Worm (Caenorhabditis elegans) whole organism, L3 larva: ENCODE results near the gene tag-322.

Experiments used
- R02D3.7 ChIP-seq: fragments of 150-350 bp; optimal IDR thresholded peaks from 2 replicates; lab custom pipeline; 2014; ENCODE audit warnings: missing biosample characterization, missing genetic modification characterization
- ZK546.5 ChIP-seq: sonication (generic microtip); optimal IDR thresholded peaks from 2 replicates; lab custom pipeline; 2017; ENCODE audit warnings: missing biosample characterization, missing genetic modification characterization
- aly-2 ChIP-seq: fragments of 150-350 bp; optimal IDR thresholded peaks from 2 replicates; lab custom pipeline; 2014; ENCODE audit warnings: missing biosample characterization, missing genetic modification characterization
- ceh-16 ChIP-seq: sonication (generic microtip); optimal IDR thresholded peaks from 2 replicates; lab custom pipeline; 2017; ENCODE audit warnings: missing biosample characterization, missing genetic modification characterization
- ceh-28 ChIP-seq: fragments of 150-350 bp; optimal IDR thresholded peaks from 2 replicates; lab custom pipeline; 2014; ENCODE audit warnings: missing biosample characterization, missing genetic modification reagents, missing genetic modification characterization
- ceh-9 ChIP-seq: sonication (generic microtip); optimal IDR thresholded peaks from 2 replicates; lab custom pipeline; 2018; ENCODE audit warnings: missing biosample characterization, missing genetic modification characterization
- egl-27 ChIP-seq: sonication (generic microtip); optimal IDR thresholded peaks from 4 replicates; lab custom pipeline; 2017; ENCODE audit warnings: missing biosample characterization, missing genetic modification reagents, missing genetic modification characterization
- egl-5 ChIP-seq: fragments of 150-350 bp; optimal IDR thresholded peaks from 2 replicates; lab custom pipeline; 2017; ENCODE audit warnings: missing biosample characterization, missing genetic modification reagents, missing genetic modification characterization, inconsistent platforms
- elt-1 ChIP-seq: fragments of 150-350 bp; optimal IDR thresholded peaks from 2 replicates; lab custom pipeline; 2014; ENCODE audit warnings: missing biosample characterization, missing genetic modification characterization
- elt-2 ChIP-seq: sonication (generic microtip); optimal IDR thresholded peaks from 2 replicates; lab custom pipeline; 2016; ENCODE audit warnings: missing genetic modification reagents, mild to moderate bottlenecking, missing genetic modification characterization, missing compliant biosample characterization
- elt-3 ChIP-seq, 3 experiments: fragments of 150-350 bp in 1 of 3; sonication (generic microtip) in 2 of 3; optimal IDR thresholded peaks; 2 replicates in 2 of 3; 4 replicates in 1 of 3; lab custom pipeline; 2014 to 2017; ENCODE audit warnings: missing biosample characterization in 3 of 3, missing genetic modification characterization in 3 of 3
- eor-1 ChIP-seq, 2 experiments: fragments of 150-350 bp; optimal IDR thresholded peaks; 2 replicates each; lab custom pipeline; 2014 to 2018; ENCODE audit warnings: missing biosample characterization in 2 of 2, missing genetic modification characterization in 2 of 2
- fkh-10 ChIP-seq: sonication (generic microtip); optimal IDR thresholded peaks from 2 replicates; lab custom pipeline; 2017; ENCODE audit warnings: missing biosample characterization, missing genetic modification reagents, missing genetic modification characterization
- fkh-2 ChIP-seq: fragments of 150-350 bp; optimal IDR thresholded peaks from 2 replicates; lab custom pipeline; 2014; ENCODE audit warnings: missing biosample characterization, missing genetic modification reagents, missing genetic modification characterization
- hmg-11 ChIP-seq: sonication (generic microtip); optimal IDR thresholded peaks from 2 replicates; lab custom pipeline; 2016; ENCODE audit warnings: missing genetic modification characterization, missing compliant biosample characterization
- jun-1 ChIP-seq: fragments of 150-350 bp; optimal IDR thresholded peaks from 2 replicates; lab custom pipeline; 2014; ENCODE audit warnings: missing biosample characterization, missing genetic modification reagents, missing genetic modification characterization
- lin-15B ChIP-seq: fragments of 150-350 bp; optimal IDR thresholded peaks from 2 replicates; lab custom pipeline; 2014; ENCODE audit warnings: missing biosample characterization, missing genetic modification characterization
- lin-39 ChIP-seq: fragments of 150-350 bp; optimal IDR thresholded peaks from 2 replicates; lab custom pipeline; 2018; ENCODE audit warnings: missing biosample characterization, missing genetic modification reagents, missing genetic modification characterization
- lsy-12 ChIP-seq: sonication (generic microtip); optimal IDR thresholded peaks from 2 replicates; lab custom pipeline; 2016; ENCODE audit warnings: mild to moderate bottlenecking, missing genetic modification characterization, missing compliant biosample characterization
- mdl-1 ChIP-seq: fragments of 150-350 bp; optimal IDR thresholded peaks from 2 replicates; lab custom pipeline; 2014; ENCODE audit warnings: missing biosample characterization, missing genetic modification characterization
- nfya-1 ChIP-seq: sonication (generic microtip); optimal IDR thresholded peaks from 2 replicates; lab custom pipeline; 2017; ENCODE audit warnings: missing genetic modification characterization, mild to moderate bottlenecking, missing compliant biosample characterization, antibody characterized with exemption, moderate library complexity; ENCODE audit not compliant: insufficient read depth
- nhr-11 ChIP-seq: fragments of 150-350 bp; optimal IDR thresholded peaks from 2 replicates; lab custom pipeline; 2014; ENCODE audit warnings: missing biosample characterization, missing genetic modification characterization
- nhr-12 ChIP-seq: fragments of 150-350 bp; optimal IDR thresholded peaks from 2 replicates; lab custom pipeline; 2014; ENCODE audit warnings: missing biosample characterization, missing genetic modification characterization
- nhr-23 ChIP-seq: fragments of 150-350 bp; optimal IDR thresholded peaks from 2 replicates; lab custom pipeline; 2014; ENCODE audit warnings: missing biosample characterization, missing genetic modification reagents, missing genetic modification characterization
- nhr-28 ChIP-seq: fragments of 150-350 bp; optimal IDR thresholded peaks from 2 replicates; lab custom pipeline; 2014; ENCODE audit warnings: missing biosample characterization, missing genetic modification characterization
- nhr-43 ChIP-seq: sonication (generic microtip); optimal IDR thresholded peaks from 2 replicates; lab custom pipeline; 2016; ENCODE audit warnings: mild to moderate bottlenecking, missing genetic modification characterization, missing compliant biosample characterization; ENCODE audit not compliant: poor library complexity, severe bottlenecking
- nhr-77 ChIP-seq: fragments of 150-350 bp; optimal IDR thresholded peaks from 2 replicates; lab custom pipeline; 2014; ENCODE audit warnings: missing biosample characterization, missing genetic modification characterization
- pha-4 ChIP-seq: fragments of 150-350 bp; optimal IDR thresholded peaks from 2 replicates; lab custom pipeline; 2014; ENCODE audit warnings: missing biosample characterization, missing genetic modification reagents, missing genetic modification characterization
- pqm-1 ChIP-seq: fragments of 150-350 bp; optimal IDR thresholded peaks from 2 replicates; lab custom pipeline; 2017; ENCODE audit warnings: missing biosample characterization, missing genetic modification characterization, inconsistent platforms
- sea-2 ChIP-seq: fragments of 150-350 bp; sonication (generic microtip); optimal IDR thresholded peaks from 4 replicates; lab custom pipeline; 2014; ENCODE audit warnings: missing biosample characterization, missing genetic modification reagents, missing genetic modification characterization
- snpc-4 ChIP-seq: fragments of 150-350 bp; optimal IDR thresholded peaks from 2 replicates; lab custom pipeline; 2014; ENCODE audit warnings: missing biosample characterization, missing genetic modification characterization
- unc-62 ChIP-seq: fragments of 150-350 bp; sonication (generic microtip); optimal IDR thresholded peaks from 4 replicates; lab custom pipeline; 2014; ENCODE audit warnings: missing biosample characterization, missing genetic modification reagents, missing genetic modification characterization
- ztf-11 ChIP-seq: fragments of 150-350 bp; optimal IDR thresholded peaks from 2 replicates; lab custom pipeline; 2014; ENCODE audit warnings: missing biosample characterization, missing genetic modification characterization

The tag-322 gene

ce11 chrIV:7817852-7818251 lies 32.5 kb upstream of the tag-322 start, which contains the start of gene ric-3:
TSS of gene ric-3 (plus strand) at chrIV:7818251.
- TF ChIP-seq unc-62 (GFP tag; lab: Kevin White, UChicago) (peak; percentile 44), lin-39 (tag; lab: Kevin White, UChicago) (peak; percentile 84), lin-15B (tag; lab: Kevin White, UChicago) (peak; percentile 42), ceh-16 (tag; lab: Kevin White, UChicago) (no peak), ceh-28 (tag; lab: Kevin White, UChicago) (peak; percentile 58), nhr-23 (no peak), pqm-1 (no peak), ztf-11 (tag; lab: Kevin White, UChicago) (no peak), hmg-11 (tag; lab: Kevin White, UChicago) (peak; percentile 90), snpc-4 (peak; percentile 40), nfya-1 (tag; lab: Kevin White, UChicago) (peak; percentile 81), mdl-1 (tag; lab: Kevin White, UChicago) (peak; percentile 29), ceh-9 (tag; lab: Kevin White, UChicago) (no peak), pha-4 (tag; lab: Kevin White, UChicago) (peak; percentile 51)

ce11 chrIV:7816402-7817102 lies 31.2 kb upstream of the tag-322 start:
- TF ChIP-seq nhr-43 (tag; lab: Kevin White, UChicago) = peak; percentile 38
- TF ChIP-seq ceh-9 (tag; lab: Kevin White, UChicago) = no peak
- TF ChIP-seq nhr-11 (tag; lab: Kevin White, UChicago) = no peak
- TF ChIP-seq egl-5 (tag; lab: Kevin White, UChicago) = peak; percentile 80
- TF ChIP-seq nhr-23 = no peak
- no peak for TF ChIP-seq snpc-4
- peak; percentile 11 for TF ChIP-seq nfya-1 (tag; lab: Kevin White, UChicago)
- TF ChIP-seq ceh-28 (tag; lab: Kevin White, UChicago) = no peak
- peak; percentile 4 for TF ChIP-seq pha-4 (tag; lab: Kevin White, UChicago)
- no peak for TF ChIP-seq ZK546.5 (tag; lab: Kevin White, UChicago)
- no peak for TF ChIP-seq egl-27 (tag; lab: Kevin White, UChicago)

- TF ChIP-seq fkh-10 (GFP tag; lab: Kevin White, UChicago) (peak; percentile 72), elt-2 (peak; percentile 27), nhr-77 (tag; lab: Kevin White, UChicago) (no peak), snpc-4 (peak; percentile 49), nfya-1 (tag; lab: Kevin White, UChicago) (peak; percentile 69), lsy-12 (tag; lab: Kevin White, UChicago) (no peak), lin-39 (tag; lab: Kevin White, UChicago) (no peak), mdl-1 (tag; lab: Kevin White, UChicago) (peak; percentile 26), pha-4 (tag; lab: Kevin White, UChicago) (peak; percentile 84), pqm-1 (peak; percentile 1), hmg-11 (tag; lab: Kevin White, UChicago) (no peak), sea-2 (no peak), ceh-9 (tag; lab: Kevin White, UChicago) (no peak), aly-2 (tag; lab: Kevin White, UChicago) (no peak), nhr-28 (tag; lab: Kevin White, UChicago) (no peak), fkh-2 (tag; lab: Kevin White, UChicago) (peak; percentile 55), egl-5 (tag; lab: Kevin White, UChicago) (peak; percentile 58), ZK546.5 (tag; lab: Kevin White, UChicago) (no peak)
Measured at ce11 chrIV:7815683-7816183, 30.4 kb upstream of the tag-322 start, which contains the start of gene cdgs-1. TSS of gene cdgs-1 (minus strand) at chrIV:7815733.

ce11 chrIV:7812709-7813108 lies 27.4 kb upstream of the tag-322 start, which contains the start of gene zgpa-1:
TSS of gene zgpa-1 (minus strand) at chrIV:7812809.
- TF ChIP-seq ztf-11 (tag; lab: Kevin White, UChicago) (no peak), nhr-77 (tag; lab: Kevin White, UChicago) (no peak), elt-2 (no peak), mdl-1 (tag; lab: Kevin White, UChicago) (no peak), jun-1 (no peak), elt-3 (tag; optimal IDR thresholded peaks at IDR 0.05; lab: Kevin White, UChicago) (no peak), aly-2 (tag; lab: Kevin White, UChicago) (no peak), eor-1 (tag; optimal IDR thresholded peaks at IDR 0.05; lab: Kevin White, UChicago) (no peak), fkh-2 (tag; lab: Kevin White, UChicago) (no peak), elt-1 (tag; lab: Kevin White, UChicago) (no peak), snpc-4 (no peak), nhr-12 (no peak), ceh-28 (tag; lab: Kevin White, UChicago) (no peak), R02D3.7 (tag; lab: Kevin White, UChicago) (no peak), pqm-1 (no peak)
